Worm (Caenorhabditis elegans): ENCODE data around the gene mtl-2.
A peak's percentile ranks its signal among the peaks of the same experiment; 100 is the strongest.

mtl-2 gene

DNA sequence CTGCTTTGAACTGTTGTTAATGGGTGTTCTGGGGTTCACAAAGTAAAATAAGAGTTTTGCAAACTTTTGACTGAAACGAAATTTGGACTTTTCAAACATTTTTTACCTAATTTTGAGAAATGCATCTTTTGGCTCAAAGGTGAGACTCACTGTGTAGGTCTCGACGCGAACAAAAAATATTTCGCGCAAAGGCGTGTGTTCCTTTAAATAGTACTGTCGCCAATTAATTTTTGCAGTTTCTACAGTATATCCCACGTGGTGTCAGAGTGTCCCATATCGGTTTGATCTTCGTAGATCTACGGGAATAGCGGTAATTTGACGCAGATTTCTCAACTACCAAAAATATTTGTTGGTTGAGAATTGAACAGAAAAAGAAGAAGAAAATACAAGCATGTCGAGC is 4.8 kb downstream of the mtl-2 start:
- TF ChIP-seq ztf-7 (tag; optimal IDR thresholded peaks at IDR 0.05) (peak; percentile 11), ceh-20 (GFP tag; IDR thresholded peaks at IDR 0.05) (0 out of 2 replicates have a peak, but pooled peaks have one; percentile 40), ceh-32 (tag; optimal IDR thresholded peaks at IDR 0.05; ENCODE audit: poor library complexity) (no peak), zfp-3 (GFP tag; conservative IDR thresholded peaks at IDR 0.05) (peak; percentile 45; the same call in 1 of the 2 replicates)

DNA sequence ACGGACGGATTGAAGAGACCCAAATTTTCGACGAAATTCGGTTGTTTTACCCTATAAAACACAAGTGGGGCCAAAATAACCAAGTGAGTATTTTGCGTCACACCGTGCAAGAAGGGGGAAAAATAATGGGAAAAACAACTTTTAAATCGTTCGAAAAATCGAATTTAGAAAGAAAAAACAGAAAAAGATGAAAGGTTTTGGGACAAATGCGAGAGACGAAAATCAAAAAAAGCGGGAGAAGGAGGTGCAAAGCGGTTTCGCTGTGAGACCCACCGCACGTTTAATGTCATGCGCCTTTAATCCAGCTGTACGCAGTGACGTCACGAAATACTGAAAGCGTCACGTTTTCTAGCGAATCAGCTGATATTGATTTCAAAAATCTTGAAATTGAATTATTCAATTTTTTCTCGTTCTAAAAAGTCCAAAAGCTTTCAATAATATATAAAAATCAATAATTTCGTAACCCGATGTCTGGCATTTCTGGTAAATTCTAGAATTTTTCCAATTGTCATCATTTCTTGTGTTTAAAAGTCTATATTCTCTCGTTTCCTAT is 6.4 kb downstream of the mtl-2 start, which contains the start of the genes ddx-17 and aip-1:
ddx-17 (minus strand) TSS at position 51 of the 553 bp plus-strand sequence.
aip-1 (plus strand) TSS at position 332 of the 553 bp plus-strand sequence.
- TF ChIP-seq daf-16 (GFP tag; optimal IDR thresholded peaks at IDR 0.05) = no peak
- TF ChIP-seq daf-16 (tag; optimal IDR thresholded peaks at IDR 0.05) = peak; percentile 4
- peak; percentile 96 for TF ChIP-seq hlh-30 (tag; optimal IDR thresholded peaks at IDR 0.05; ENCODE audit: insufficient read depth)
- TF ChIP-seq hmg-1.1 (GFP tag; IDR thresholded peaks at IDR 0.05) = peak; percentile 58
- no peak for TF ChIP-seq vab-7 (GFP tag; IDR thresholded peaks at IDR 0.05)
- no peak for TF ChIP-seq ceh-62 (tag; optimal IDR thresholded peaks at IDR 0.05)
- no peak for TF ChIP-seq lin-39 (tag; optimal IDR thresholded peaks at IDR 0.05)
- peak; percentile 46; the same call in 1 of the 2 replicates for TF ChIP-seq ceh-20 (GFP tag; IDR thresholded peaks at IDR 0.05)
- peak; percentile 15 for TF ChIP-seq fkh-10 (GFP tag; optimal IDR thresholded peaks at IDR 0.05)
- TF ChIP-seq ctbp-1 (GFP tag; IDR thresholded peaks at IDR 0.05) = no peak
- TF ChIP-seq lim-7 (GFP tag; IDR thresholded peaks at IDR 0.05) = no peak
- no peak for TF ChIP-seq arid-1 (GFP tag; conservative IDR thresholded peaks at IDR 0.05)
- no peak for TF ChIP-seq snpc-4 (tag; optimal IDR thresholded peaks at IDR 0.05)
- TF ChIP-seq lsy-2 (tag; optimal IDR thresholded peaks at IDR 0.05) = peak; percentile 8 to 87
- TF ChIP-seq ama-1 (optimal IDR thresholded peaks at IDR 0.05) = peak; percentile 75
- TF ChIP-seq dve-1 (tag; optimal IDR thresholded peaks at IDR 0.05; ENCODE audit: insufficient read depth) = peak; percentile 85
- TF ChIP-seq spr-3 (GFP tag; optimal IDR thresholded peaks at IDR 0.05) = no peak
- TF ChIP-seq ceh-32 (tag; optimal IDR thresholded peaks at IDR 0.05; ENCODE audit: poor library complexity) = no peak
- peak; percentile 44 for TF ChIP-seq nhr-102 (tag; optimal IDR thresholded peaks at IDR 0.05)
- TF ChIP-seq nhr-76 (tag; optimal IDR thresholded peaks at IDR 0.05) = no peak
- TF ChIP-seq F10B5.3 (tag; optimal IDR thresholded peaks at IDR 0.05) = no peak
- peak in 1 of 2 experiments; percentile 84 for TF ChIP-seq hif-1 (tag; optimal IDR thresholded peaks at IDR 0.05)
- peak in 1 of 2 experiments; percentile 60 for TF ChIP-seq mdl-1 (tag; optimal IDR thresholded peaks at IDR 0.05)
- TF ChIP-seq attf-4 (tag; optimal IDR thresholded peaks at IDR 0.05) = no peak
- TF ChIP-seq fos-1 (tag; optimal IDR thresholded peaks at IDR 0.05) = no peak
- TF ChIP-seq daf-8 (GFP tag; IDR thresholded peaks at IDR 0.05) = no peak
- peak; percentile 72 for TF ChIP-seq mes-2 (tag; optimal IDR thresholded peaks at IDR 0.05; ENCODE audit: poor library complexity, severe bottlenecking)
- TF ChIP-seq dmd-9 (GFP tag; IDR thresholded peaks at IDR 0.05) = no peak
- TF ChIP-seq daf-12 (tag; optimal IDR thresholded peaks at IDR 0.05) = no peak
- peak; percentile 42 for TF ChIP-seq unc-130 (GFP tag; optimal IDR thresholded peaks at IDR 0.05)
- TF ChIP-seq madf-5 (GFP tag; IDR thresholded peaks at IDR 0.05) = no peak
- TF ChIP-seq egl-27 (tag; optimal IDR thresholded peaks at IDR 0.05) = no peak
- TF ChIP-seq tra-1 (GFP tag; IDR thresholded peaks at IDR 0.05) = no peak
- no peak for TF ChIP-seq mdt-29 (GFP tag; IDR thresholded peaks at IDR 0.05)
- TF ChIP-seq lin-29 (GFP tag; IDR thresholded peaks at IDR 0.05) = no peak
- no peak for TF ChIP-seq egl-43 (GFP tag; IDR thresholded peaks at IDR 0.05)
- TF ChIP-seq snpc-1.2 (GFP tag; IDR thresholded peaks at IDR 0.05) = no peak
- TF ChIP-seq ztf-11 (tag; optimal IDR thresholded peaks at IDR 0.05) = no peak
- TF ChIP-seq daf-19 (GFP tag; conservative IDR thresholded peaks at IDR 0.05) = no peak
- TF ChIP-seq dpl-1 (GFP tag; optimal IDR thresholded peaks at IDR 0.05) = peak; percentile 77
- TF ChIP-seq nhr-42 (GFP tag; IDR thresholded peaks at IDR 0.05) = no peak
- TF ChIP-seq madf-9 (GFP tag; conservative IDR thresholded peaks at IDR 0.05) = no peak
- peak; percentile 65 for TF ChIP-seq dmd-6 (GFP tag; IDR thresholded peaks at IDR 0.05)
- TF ChIP-seq nhr-25 (tag; optimal IDR thresholded peaks at IDR 0.05; ENCODE audit: borderline replicate concordance, insufficient read depth) = peak; percentile 44
- TF ChIP-seq zfp-3 (GFP tag; conservative IDR thresholded peaks at IDR 0.05) = no peak
- TF ChIP-seq ceh-44 (GFP tag; IDR thresholded peaks at IDR 0.05) = no peak
- peak; percentile 74 for TF ChIP-seq lin-13 (GFP tag; optimal IDR thresholded peaks at IDR 0.05)
